Fruit fly (Drosophila melanogaster) Kc167 (cell line): Measurements from ENCODE around the gene fipi.

Experiments
- Myc ChIP-seq: fragments of >200 bp; optimal IDR thresholded peaks from 2 replicates; lab custom pipeline; 2017; ENCODE audit warnings: missing external identifiers
- Sin3A ChIP-seq: fragments of >200 bp; optimal IDR thresholded peaks from 2 replicates; lab custom pipeline; 2018; ENCODE audit warnings: missing external identifiers
- h ChIP-seq: fragments of >200 bp; optimal IDR thresholded peaks from 3 replicates; lab custom pipeline; 2018; ENCODE audit warnings: missing external identifiers
- insv ChIP-seq: fragments of >200 bp; optimal IDR thresholded peaks from 3 replicates; lab custom pipeline; 2018; ENCODE audit warnings: missing external identifiers
- psq ChIP-seq: fragments of >200 bp; optimal IDR thresholded peaks from 2 replicates; lab custom pipeline; 2017; ENCODE audit warnings: missing external identifiers
- ttk ChIP-seq: sonication (Bioruptor generic); optimal IDR thresholded peaks from 2 replicates; lab custom pipeline; 2017; ENCODE audit warnings: missing external identifiers

The fipi gene

dm6 chr2L:4690602-4691001, 103.2 kb downstream of the fipi start, which contains the start of gene CG3251:
Gene CG3251, minus strand, starts transcription at chr2L:4690702.
- TF ChIP-seq Myc (lab: Kevin White, UChicago) (no peak), insv (lab: Kevin White, UChicago) (no peak), psq (no peak), ttk (no peak), Sin3A (lab: Kevin White, UChicago) (no peak), h (no peak)

dm6 chr2L:4687211-4687610, 106.6 kb downstream of the fipi start, which contains the start of gene Elba3:
Gene Elba3, plus strand, starts transcription at chr2L:4687511.
- TF ChIP-seq h, result no peak
- no peak for TF ChIP-seq Myc (lab: Kevin White, UChicago)
- TF ChIP-seq psq, result no peak
- no peak for TF ChIP-seq ttk
- TF ChIP-seq insv (lab: Kevin White, UChicago), result no peak
- no peak for TF ChIP-seq Sin3A (lab: Kevin White, UChicago)
